Fruit fly (Drosophila melanogaster): Measurements from ENCODE around the gene Rala.

Gene Rala

DNA sequence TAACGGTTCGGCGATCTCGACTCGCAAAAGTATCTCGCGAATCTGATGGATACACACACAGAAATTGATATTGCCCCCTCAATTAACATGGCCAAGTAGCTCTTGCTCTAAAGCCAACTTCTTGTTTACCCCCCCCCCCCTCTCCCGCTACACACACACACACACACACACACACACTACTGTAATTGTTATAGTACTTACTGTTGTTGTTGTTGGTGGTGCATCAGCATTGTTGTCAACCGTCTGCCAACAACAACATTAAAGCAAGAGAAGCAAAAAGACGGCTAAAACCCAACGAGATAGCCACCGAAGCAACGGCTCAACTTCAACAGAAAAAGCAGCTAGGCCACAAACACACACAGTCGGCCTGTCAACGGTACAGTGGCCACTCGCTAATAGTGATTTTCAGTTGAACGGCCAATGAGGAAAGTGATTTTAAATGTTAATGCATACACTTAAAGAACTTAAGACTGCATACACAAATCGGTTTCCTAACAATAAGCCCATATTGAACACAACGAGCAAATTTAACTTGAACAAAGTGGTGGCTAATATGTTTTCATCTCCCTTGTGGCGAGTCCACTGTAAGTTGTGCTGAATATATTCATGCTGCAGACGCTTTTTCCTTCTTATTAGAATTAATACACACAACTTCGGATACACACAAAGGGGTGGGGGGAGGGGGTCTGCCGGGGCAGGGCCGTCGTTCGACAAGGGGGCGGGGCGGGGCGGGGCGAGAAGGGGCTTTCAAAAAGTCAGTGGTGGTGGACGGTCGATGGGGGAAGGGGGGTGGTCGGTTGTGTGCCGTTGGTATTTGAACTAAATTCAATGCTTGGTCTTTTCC lies 31.0 kb upstream of the Rala start (continued):
- TF ChIP-seq CG3726 (GFP tag; IDR thresholded peaks at IDR 0.05) (peak; percentile 88; the same call in 2 of the 3 replicates), Gsc (GFP tag; IDR thresholded peaks at IDR 0.05) (peak; percentile 54; the same call in 1 of the 2 replicates), pan (optimal IDR thresholded peaks at IDR 0.05) (no peak), pan (GFP tag; optimal IDR thresholded peaks at IDR 0.05 in 1 of 2, IDR thresholded peaks at IDR 0.05 in 1 of 2) (peak in 1 of 2 experiments; percentile 90), CG12155 (GFP tag; optimal IDR thresholded peaks at IDR 0.05) (peak; percentile 79), CG12071 (GFP tag; optimal IDR thresholded peaks at IDR 0.05) (peak; percentile 87), Jarid2 (GFP tag; optimal IDR thresholded peaks at IDR 0.05) (peak; percentile 70), ssp (GFP tag; IDR thresholded peaks at IDR 0.05) (peak; percentile 79), YL-1 (GFP tag; optimal IDR thresholded peaks at IDR 0.05) (peak; percentile 18), Trl (optimal IDR thresholded peaks at IDR 0.05) (no peak), Trl (GFP tag; optimal IDR thresholded peaks at IDR 0.05) (peak; percentile 81), CG31388 (GFP tag; optimal IDR thresholded peaks at IDR 0.05) (peak; percentile 2), otp (GFP tag; IDR thresholded peaks at IDR 0.05) (peak; percentile 68; the same call in 1 of the 3 replicates), trh (GFP tag; optimal IDR thresholded peaks at IDR 0.05) (no peak), CG1792 (GFP tag; optimal IDR thresholded peaks at IDR 0.05) (peak; percentile 68), schlank (tag; optimal IDR thresholded peaks at IDR 0.05) (peak; percentile 75), CG15601 (tag; optimal IDR thresholded peaks at IDR 0.05) (peak; percentile 82), CG6683 (GFP tag; optimal IDR thresholded peaks at IDR 0.05) (peak; percentile 71), Hr3 (GFP tag; optimal IDR thresholded peaks at IDR 0.05) (peak; percentile 84), Antp (GFP tag; optimal IDR thresholded peaks at IDR 0.05) (peak; percentile 92), eyg (GFP tag; optimal IDR thresholded peaks at IDR 0.05) (peak; percentile 57), dm (GFP tag; optimal IDR thresholded peaks at IDR 0.05) (peak; percentile 50), Aef1 (GFP tag; IDR thresholded peaks at IDR 0.05) (peak; percentile 85), CG10366 (GFP tag; IDR thresholded peaks at IDR 0.05) (peak; percentile 89), CG4424 (GFP tag; optimal IDR thresholded peaks at IDR 0.05) (peak; percentile 81), ab (GFP tag; optimal IDR thresholded peaks at IDR 0.05) (peak; percentile 84), toy (GFP tag; IDR thresholded peaks at IDR 0.05) (peak; percentile 60; the same call in 1 of the 2 replicates), repo (GFP tag; optimal IDR thresholded peaks at IDR 0.05) (peak; percentile 70), her (GFP tag; optimal IDR thresholded peaks at IDR 0.05) (peak; percentile 86), CG4820 (GFP tag; optimal IDR thresholded peaks at IDR 0.05) (peak; percentile 86), Chrac-16 (GFP tag; optimal IDR thresholded peaks at IDR 0.05) (peak; percentile 85), CG4360 (GFP tag; IDR thresholded peaks at IDR 0.05) (peak; percentile 80), maf-S (GFP tag; optimal IDR thresholded peaks at IDR 0.05) (peak; percentile 73), sens (GFP tag) (peak; percentile 94), exex (tag; optimal IDR thresholded peaks at IDR 0.05) (peak; percentile 53), CG10267 (tag; optimal IDR thresholded peaks at IDR 0.05) (peak; percentile 76), so (GFP tag; IDR thresholded peaks at IDR 0.05) (peak; percentile 83; the same call in 2 of the 3 replicates), CG17385 (GFP tag; optimal IDR thresholded peaks at IDR 0.05) (peak; percentile 82), CG9215 (GFP tag; IDR thresholded peaks at IDR 0.05) (peak; percentile 81), ranshi (GFP tag; IDR thresholded peaks at IDR 0.05) (peak; percentile 85), vvl (GFP tag; IDR thresholded peaks at IDR 0.05) (peak; percentile 94), Dll (GFP tag; IDR thresholded peaks at IDR 0.05; ENCODE audit: partially characterized antibody) (no peak), scrt (GFP tag; optimal IDR thresholded peaks at IDR 0.05) (peak; percentile 77), HLH3B (GFP tag; IDR thresholded peaks at IDR 0.05) (peak; percentile 89), Abd-B (GFP tag; optimal IDR thresholded peaks at IDR 0.05) (peak; percentile 80), Lhr (GFP tag; optimal IDR thresholded peaks at IDR 0.05) (peak; percentile 59), dmrt99B (tag; optimal IDR thresholded peaks at IDR 0.05) (peak; percentile 91), CG1603 (tag; optimal IDR thresholded peaks at IDR 0.05) (peak; percentile 94), hb (GFP tag; IDR thresholded peaks at IDR 0.05; ENCODE audit: partially characterized antibody) (no peak), CG1602 (GFP tag; optimal IDR thresholded peaks at IDR 0.05) (peak; percentile 71)
